Worm (Caenorhabditis elegans) whole organism, young adult: ENCODE data around the gene F53C11.1.

Experiments used
- B0336.3 ChIP-seq: fragments of 200-800 bp; sonication (Bioruptor generic); IDR thresholded peaks from 2 replicates; pipeline ENCODE4 v1.3.6; 2022; ENCODE audit warnings: missing genetic modification characterization, missing compliant biosample characterization
- F23B12.7 ChIP-seq: sonication (generic microtip); optimal IDR thresholded peaks from 2 replicates; lab custom pipeline; 2017; ENCODE audit warnings: missing genetic modification characterization, mild to moderate bottlenecking, missing compliant biosample characterization, antibody characterized with exemption, moderate library complexity; ENCODE audit not compliant: insufficient read depth
- F33H1.4 ChIP-seq: fragments of 200-800 bp; sonication (Bioruptor generic); IDR thresholded peaks from 2 replicates; pipeline ENCODE4 v1.3.6; 2022; ENCODE audit warnings: missing genetic modification reagents, missing genetic modification characterization, missing compliant biosample characterization
- F37B4.10 ChIP-seq: fragments of 200-800 bp; sonication (Bioruptor generic); IDR thresholded peaks from 2 replicates; pipeline ENCODE4 v1.3.6; 2022; ENCODE audit warnings: missing genetic modification characterization, missing compliant biosample characterization
- F49E8.2 ChIP-seq: sonication (generic microtip); optimal IDR thresholded peaks from 3 replicates; lab custom pipeline; 2017; ENCODE audit warnings: missing genetic modification characterization, mild to moderate bottlenecking, missing compliant biosample characterization, antibody characterized with exemption, moderate library complexity; ENCODE audit not compliant: insufficient read depth
- K12H6.12 ChIP-seq: fragments of 200-800 bp; sonication (Bioruptor generic); optimal IDR thresholded peaks from 2 replicates; lab custom pipeline; 2018; ENCODE audit warnings: mild to moderate bottlenecking, missing genetic modification characterization, missing compliant biosample characterization
- T07F8.4 ChIP-seq: sonication (generic microtip); optimal IDR thresholded peaks from 2 replicates; lab custom pipeline; 2016; ENCODE audit warnings: mild to moderate bottlenecking, missing genetic modification characterization, moderate library complexity, missing compliant biosample characterization
- Y53G8AR.9 ChIP-seq: fragments of 200-800 bp; sonication (Bioruptor generic); conservative IDR thresholded peaks from 2 replicates; pipeline ENCODE4 v1.3.6; 2022; ENCODE audit warnings: missing genetic modification reagents, missing genetic modification characterization, missing compliant biosample characterization
- Y56A3A.18 ChIP-seq: fragments of 200-800 bp; sonication (Bioruptor generic); IDR thresholded peaks from 2 replicates; pipeline ENCODE4 v1.3.6; 2022; ENCODE audit warnings: missing genetic modification reagents, missing genetic modification characterization, missing compliant biosample characterization
- Y67H2A.10 ChIP-seq: fragments of 200-800 bp; sonication (Bioruptor generic); conservative IDR thresholded peaks from 2 replicates; pipeline ENCODE4 v1.3.6; 2022; ENCODE audit warnings: missing genetic modification reagents, missing genetic modification characterization, missing compliant biosample characterization
- Y95B8A.8 ChIP-seq: fragments of 200-800 bp; sonication (Bioruptor generic); IDR thresholded peaks from 2 replicates; pipeline ENCODE4 v1.3.6; 2022; ENCODE audit warnings: missing genetic modification reagents, missing genetic modification characterization, missing compliant biosample characterization
- atf-7 ChIP-seq: sonication (generic microtip); optimal IDR thresholded peaks from 2 replicates; lab custom pipeline; 2017; ENCODE audit warnings: mild to moderate bottlenecking, missing genetic modification characterization, missing compliant biosample characterization
- attf-6 ChIP-seq: fragments of 200-800 bp; sonication (Bioruptor generic); IDR thresholded peaks from 2 replicates; pipeline ENCODE4 v1.3.6; 2022; ENCODE audit warnings: missing genetic modification reagents, missing genetic modification characterization, missing compliant biosample characterization
- bed-1 ChIP-seq: fragments of 200-800 bp; sonication (Bioruptor generic); IDR thresholded peaks from 2 replicates; pipeline ENCODE4 v1.3.6; 2022; ENCODE audit warnings: missing genetic modification reagents, missing genetic modification characterization, missing compliant biosample characterization
- cebp-2 ChIP-seq: fragments of 200-800 bp; sonication (Bioruptor generic); IDR thresholded peaks from 2 replicates; pipeline ENCODE4 v1.3.6; 2022; ENCODE audit warnings: missing genetic modification characterization, missing compliant biosample characterization
- ceh-27 ChIP-seq: fragments of 200-800 bp; sonication (Bioruptor generic); optimal IDR thresholded peaks from 2 replicates; lab custom pipeline; 2018; ENCODE audit warnings: mild to moderate bottlenecking, missing genetic modification characterization, moderate library complexity, missing compliant biosample characterization
- ceh-58 ChIP-seq: fragments of 200-800 bp; sonication (Bioruptor generic); IDR thresholded peaks from 2 replicates; pipeline ENCODE4 v1.3.6; 2022; ENCODE audit warnings: missing genetic modification characterization, missing compliant biosample characterization
- ceh-79 ChIP-seq: sonication (generic microtip); optimal IDR thresholded peaks from 2 replicates; lab custom pipeline; 2017; ENCODE audit warnings: mild to moderate bottlenecking, missing genetic modification characterization, missing compliant biosample characterization
- dox-1 ChIP-seq: fragments of 200-800 bp; sonication (Bioruptor generic); IDR thresholded peaks from 2 replicates; pipeline ENCODE4 v1.3.6; 2022; ENCODE audit warnings: missing genetic modification reagents, missing genetic modification characterization, missing compliant biosample characterization
- dpff-1 ChIP-seq: sonication (generic microtip); optimal IDR thresholded peaks from 2 replicates; lab custom pipeline; 2017; ENCODE audit warnings: mild to moderate bottlenecking, missing genetic modification characterization, missing compliant biosample characterization
- gei-17 ChIP-seq: fragments of 200-800 bp; sonication (Bioruptor generic); optimal IDR thresholded peaks from 2 replicates; lab custom pipeline; 2018; ENCODE audit warnings: mild to moderate bottlenecking, missing genetic modification characterization, missing compliant biosample characterization
- hlh-12 ChIP-seq: sonication (generic microtip); optimal IDR thresholded peaks from 2 replicates; lab custom pipeline; 2016; ENCODE audit warnings: missing genetic modification characterization, missing compliant biosample characterization
- hmg-1.2 ChIP-seq: fragments of 200-800 bp; sonication (Bioruptor generic); IDR thresholded peaks from 2 replicates; pipeline ENCODE4 v1.3.6; 2022; ENCODE audit warnings: missing genetic modification reagents, missing genetic modification characterization, missing compliant biosample characterization
- hmg-20 ChIP-seq: fragments of 200-800 bp; sonication (Bioruptor generic); IDR thresholded peaks from 2 replicates; pipeline ENCODE4 v1.3.6; 2022; ENCODE audit warnings: missing genetic modification reagents, missing genetic modification characterization, missing compliant biosample characterization
- hrde-1 ChIP-seq: sonication (generic microtip); optimal IDR thresholded peaks from 2 replicates; lab custom pipeline; 2016; ENCODE audit warnings: missing genetic modification characterization, mild to moderate bottlenecking, missing compliant biosample characterization, moderate library complexity, missing genotype, missing genetic modification reagents, borderline replicate concordance
- lin-35 ChIP-seq, 3 experiments: fragments of 150-350 bp in 2 of 3; sonication (generic microtip) in 1 of 3; optimal IDR thresholded peaks; 2 replicates each; lab custom pipeline; 2014 to 2018; ENCODE audit warnings: missing biosample characterization in 3 of 3, missing genetic modification characterization in 3 of 3, missing genetic modification reagents in 3 of 3
- lir-1 ChIP-seq: fragments of 200-800 bp; sonication (Bioruptor generic); conservative IDR thresholded peaks from 2 replicates; pipeline ENCODE4 v1.3.6; 2022; ENCODE audit warnings: missing genetic modification reagents, missing genetic modification characterization, missing compliant biosample characterization
- madf-10 ChIP-seq: sonication (generic microtip); optimal IDR thresholded peaks from 2 replicates; lab custom pipeline; 2016; ENCODE audit warnings: mild to moderate bottlenecking, missing genetic modification characterization, missing compliant biosample characterization
- madf-8 ChIP-seq: fragments of 200-800 bp; sonication (Bioruptor generic); conservative IDR thresholded peaks from 2 replicates; pipeline ENCODE4 v1.3.6; 2022; ENCODE audit warnings: missing genetic modification reagents, missing genetic modification characterization, missing compliant biosample characterization
- mes-4 ChIP-seq: sonication (generic microtip); optimal IDR thresholded peaks from 2 replicates; lab custom pipeline; 2016; ENCODE audit warnings: missing genotype, missing genetic modification characterization, missing compliant biosample characterization
- nhr-80 ChIP-seq: sonication (generic microtip); optimal IDR thresholded peaks from 2 replicates; lab custom pipeline; 2016; ENCODE audit warnings: missing genetic modification characterization, missing compliant biosample characterization
- nhr-90 ChIP-seq: sonication (generic microtip); optimal IDR thresholded peaks from 2 replicates; lab custom pipeline; 2016; ENCODE audit warnings: missing genotype, mild to moderate bottlenecking, missing genetic modification characterization, missing compliant biosample characterization
- pbrm-1 ChIP-seq: fragments of 200-800 bp; sonication (Bioruptor generic); IDR thresholded peaks from 2 replicates; pipeline ENCODE4 v1.3.6; 2022; ENCODE audit warnings: missing genetic modification reagents, missing genetic modification characterization, missing compliant biosample characterization
- rcor-1 ChIP-seq: fragments of 200-800 bp; sonication (Bioruptor generic); IDR thresholded peaks from 2 replicates; pipeline ENCODE4 v1.3.6; 2022; ENCODE audit warnings: missing genetic modification reagents, missing genetic modification characterization, missing compliant biosample characterization
- rec-8 ChIP-seq, 2 experiments: sonication (generic microtip); optimal IDR thresholded peaks; 2 replicates each; lab custom pipeline; 2016; ENCODE audit warnings: mild to moderate bottlenecking in 2 of 2, missing genetic modification characterization in 2 of 2, missing genetic modification reagents in 2 of 2, missing genotype in 2 of 2, missing biosample characterization in 1 of 2, missing compliant biosample characterization in 1 of 2, moderate library complexity in 1 of 2
- rpc-1 ChIP-seq, 2 experiments: fragments of 150-350 bp in 1 of 2; sonication (generic microtip) in 1 of 2; optimal IDR thresholded peaks; 2 replicates each; lab custom pipeline; 2014 to 2018; ENCODE audit warnings: missing biosample characterization in 1 of 2, missing genetic modification characterization in 1 of 2, missing genetic modification reagents in 1 of 2, missing genotype in 1 of 2
- xnd-1 ChIP-seq: sonication (generic microtip); optimal IDR thresholded peaks from 2 replicates; lab custom pipeline; 2016; ENCODE audit warnings: missing genotype, missing genetic modification reagents, missing genetic modification characterization, missing compliant biosample characterization
- ztf-22 ChIP-seq: fragments of 200-800 bp; sonication (Bioruptor generic); optimal IDR thresholded peaks from 2 replicates; lab custom pipeline; 2018; ENCODE audit warnings: mild to moderate bottlenecking, missing genetic modification characterization, moderate library complexity, missing compliant biosample characterization
- ztf-3 ChIP-seq: fragments of 200-800 bp; sonication (Bioruptor generic); optimal IDR thresholded peaks from 2 replicates; lab custom pipeline; 2018; ENCODE audit warnings: mild to moderate bottlenecking, missing genetic modification characterization, missing compliant biosample characterization

F53C11.1 gene

ce11 chrV:13808462-13808867 lies 32.9 kb downstream of the F53C11.1 start (continued):
- TF ChIP-seq rcor-1 (GFP tag; lab: Robert Waterston, UW): peak; percentile 57; the same call in 1 of the 2 replicates
- peak in 1 of 3 experiments; percentile 28 for TF ChIP-seq lin-35 (GFP tag; optimal IDR thresholded peaks at IDR 0.05; lab: Kevin White, UChicago)
- TF ChIP-seq B0336.3: no peak
- TF ChIP-seq K12H6.12 (tag; lab: Kevin White, UChicago): peak; percentile 78
- no peak for TF ChIP-seq pbrm-1 (GFP tag; lab: Robert Waterston, UW)

ce11 chrV:13812330-13812729 lies 36.7 kb downstream of the F53C11.1 start:
- no peak for TF ChIP-seq ztf-3
- no peak for TF ChIP-seq ceh-27 (GFP tag; lab: Kevin White, UChicago)
- no peak for TF ChIP-seq rpc-1 (optimal IDR thresholded peaks at IDR 0.05; lab: Kevin White, UChicago)
- TF ChIP-seq rpc-1 (tag; optimal IDR thresholded peaks at IDR 0.05; lab: Kevin White, UChicago): no peak
- TF ChIP-seq madf-8 (GFP tag; lab: Robert Waterston, UW): no peak
- TF ChIP-seq madf-10 (tag; lab: Kevin White, UChicago): no peak
- no peak for TF ChIP-seq hrde-1 (tag; lab: Kevin White, UChicago)
- no peak for TF ChIP-seq ceh-79 (tag; lab: Kevin White, UChicago)
- TF ChIP-seq cebp-2: no peak
- no peak for TF ChIP-seq hmg-1.2 (GFP tag; lab: Robert Waterston, UW)
- no peak for TF ChIP-seq nhr-90
- TF ChIP-seq B0336.3: no peak
- TF ChIP-seq atf-7 (tag; lab: Kevin White, UChicago): no peak
- no peak for TF ChIP-seq Y53G8AR.9
- no peak for TF ChIP-seq dox-1 (GFP tag; lab: Robert Waterston, UW)
- TF ChIP-seq Y95B8A.8 (GFP tag; lab: Robert Waterston, UW): no peak
- no peak for TF ChIP-seq F33H1.4 (GFP tag; lab: Robert Waterston, UW)
- TF ChIP-seq nhr-80: no peak
- no peak for TF ChIP-seq lir-1 (GFP tag; lab: Robert Waterston, UW)
- TF ChIP-seq F37B4.10 (GFP tag; lab: Robert Waterston, UW): no peak
- no peak for TF ChIP-seq Y56A3A.18 (GFP tag; lab: Robert Waterston, UW)

ce11 chrV:13812931-13813330 lies 37.3 kb downstream of the F53C11.1 start, which contains the start of gene ceh-24:
Gene ceh-24, plus strand, starts transcription at chrV:13813231.
- TF ChIP-seq bed-1: no peak
- no peak for TF ChIP-seq rcor-1 (GFP tag; lab: Robert Waterston, UW)
- no peak for TF ChIP-seq gei-17 (GFP tag; lab: Kevin White, UChicago)
- no peak for TF ChIP-seq attf-6 (GFP tag; lab: Robert Waterston, UW)
- no peak for TF ChIP-seq hmg-20 (GFP tag; lab: Robert Waterston, UW)
- no peak for TF ChIP-seq F49E8.2 (tag; lab: Kevin White, UChicago)
- TF ChIP-seq hlh-12 (tag; lab: Kevin White, UChicago): no peak
- no peak for TF ChIP-seq ceh-58
- TF ChIP-seq ztf-22 (GFP tag; lab: Kevin White, UChicago): no peak
- TF ChIP-seq F23B12.7: no peak
- TF ChIP-seq xnd-1 (tag; lab: Kevin White, UChicago): no peak
- TF ChIP-seq Y67H2A.10: no peak
- no peak for TF ChIP-seq T07F8.4 (tag; lab: Kevin White, UChicago)
- no peak for TF ChIP-seq rec-8 (tag; optimal IDR thresholded peaks at IDR 0.05; lab: Kevin White, UChicago)
- TF ChIP-seq dpff-1 (tag; lab: Kevin White, UChicago): no peak
- TF ChIP-seq mes-4: no peak
